Fruit fly (Drosophila melanogaster) whole organism, adult: ENCODE results near the gene CG31131.

ENCODE experiments used
- CG12768 ChIP-seq: fragments of 200-800 bp; sonication (Bioruptor generic); optimal IDR thresholded peaks from 2 replicates; lab custom pipeline; 2017; ENCODE audit warnings: missing biosample characterization, missing genetic modification characterization, mild to moderate bottlenecking, moderate library complexity, missing genetic modification reagents
- Clk ChIP-seq: fragments of 200-800 bp; sonication (Bioruptor generic); optimal IDR thresholded peaks from 2 replicates; lab custom pipeline; 2017; ENCODE audit warnings: missing biosample characterization, missing genetic modification characterization
- Hr96 ChIP-seq: fragments of 200-800 bp; sonication (Bioruptor generic); optimal IDR thresholded peaks from 2 replicates; lab custom pipeline; 2016; ENCODE audit warnings: missing biosample characterization, missing genetic modification characterization
- cnc ChIP-seq, 2 experiments: fragments of >200 bp; optimal IDR thresholded peaks; 2 replicates each; lab custom pipeline; 2017

- TF ChIP-seq cnc (optimal IDR thresholded peaks at IDR 0.05; lab: Kevin White, UChicago) (no peak), Clk (GFP tag; lab: Kevin White, UChicago) (no peak), CG12768 (peak; percentile 13), Hr96 (GFP tag; lab: Kevin White, UChicago) (no peak)
Measured at dm6 chr3R:27919385-27919789, 43.6 kb downstream of the CG31131 start, which contains the start of gene Boh1.
